Worm (Caenorhabditis elegans): ENCODE results near the gene xrn-1.

Gene xrn-1

DNA sequence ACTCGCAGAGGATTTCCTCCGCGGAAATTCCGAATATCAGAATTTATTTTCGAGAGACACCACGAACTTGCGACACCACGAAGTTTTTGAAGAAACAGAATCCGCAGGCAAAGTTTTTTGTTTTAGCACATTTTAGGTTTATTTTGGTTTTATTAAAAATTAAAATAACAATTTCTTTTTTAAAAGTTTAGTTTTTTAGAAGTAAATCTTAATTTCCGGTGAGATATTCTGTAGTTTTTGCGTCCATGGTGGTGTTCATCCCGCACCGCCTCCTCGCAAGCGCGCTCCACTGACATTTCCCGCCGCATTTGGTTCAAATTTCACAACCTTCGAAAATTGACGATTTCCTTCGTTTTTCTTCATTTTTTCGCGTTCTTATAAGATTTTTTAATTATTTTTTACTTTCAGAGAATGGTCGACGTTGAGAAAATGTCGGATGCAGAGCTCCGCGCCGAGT lies 5.6 kb upstream of the xrn-1 start, which contains the start of gene lem-2:
Gene lem-2 (plus strand): TSS at position 407 of the 457 bp plus-strand sequence.
- TF ChIP-seq hnd-1 (tag; optimal IDR thresholded peaks at IDR 0.05): peak; percentile 38
- 0 out of 2 replicates have a peak, but pooled peaks have one; percentile 13 for TF ChIP-seq scrt-1 (GFP tag; IDR thresholded peaks at IDR 0.05)
- TF ChIP-seq F13C5.2 (tag; optimal IDR thresholded peaks at IDR 0.05): peak; percentile 78
- no peak; the same call in 1 of the 2 replicates for TF ChIP-seq pes-1 (GFP tag; IDR thresholded peaks at IDR 0.05)
- no peak for TF ChIP-seq tbx-11 (GFP tag; IDR thresholded peaks at IDR 0.05)
- TF ChIP-seq hmg-4 (GFP tag; optimal IDR thresholded peaks at IDR 0.05): peak; percentile 6
- peak; percentile 48; the same call in 1 of the 2 replicates for TF ChIP-seq flt-1 (GFP tag; IDR thresholded peaks at IDR 0.05)
- TF ChIP-seq ceh-36 (tag; optimal IDR thresholded peaks at IDR 0.05): no peak
- peak; percentile 53 for TF ChIP-seq ets-7 (tag; optimal IDR thresholded peaks at IDR 0.05)
- no peak for TF ChIP-seq aly-1 (tag; optimal IDR thresholded peaks at IDR 0.05)
- no peak for TF ChIP-seq tbx-37 (GFP tag; conservative IDR thresholded peaks at IDR 0.05)
- TF ChIP-seq sea-1 (GFP tag; conservative IDR thresholded peaks at IDR 0.05): no peak
- peak; percentile 85 for TF ChIP-seq tra-4 (tag; optimal IDR thresholded peaks at IDR 0.05)
- peak; percentile 60 for TF ChIP-seq hmbx-1 (tag; optimal IDR thresholded peaks at IDR 0.05)
- TF ChIP-seq ceh-13 (GFP tag; optimal IDR thresholded peaks at IDR 0.05): peak; percentile 50
- TF ChIP-seq ama-1 (optimal IDR thresholded peaks at IDR 0.05): no peak
- peak; percentile 56 for TF ChIP-seq B0310.2 (tag; optimal IDR thresholded peaks at IDR 0.05)

DNA sequence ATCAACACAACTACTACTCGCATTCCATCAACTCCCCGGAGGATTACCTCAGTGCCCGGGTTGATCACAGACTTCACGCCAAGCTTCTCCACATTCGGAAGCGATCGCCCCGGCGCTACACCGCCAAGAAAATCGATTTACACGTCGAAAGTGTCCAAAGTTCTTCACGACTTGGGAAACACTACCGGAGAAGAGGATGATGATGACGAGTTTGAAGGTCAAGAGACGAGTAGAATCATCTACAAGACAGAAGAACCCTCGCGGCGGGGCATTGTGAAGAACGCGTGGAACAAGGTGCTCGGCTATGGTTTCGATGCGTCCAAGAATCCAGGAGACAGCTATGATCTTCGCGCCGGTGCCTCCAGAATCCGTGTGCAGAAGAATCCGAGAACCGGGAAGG lies 4.7 kb upstream of the xrn-1 start:
- TF ChIP-seq ceh-13 (GFP tag; optimal IDR thresholded peaks at IDR 0.05): no peak
- no peak for TF ChIP-seq tra-4 (tag; optimal IDR thresholded peaks at IDR 0.05)
- no peak for TF ChIP-seq pes-1 (GFP tag; IDR thresholded peaks at IDR 0.05)
- no peak for TF ChIP-seq F13C5.2 (tag; optimal IDR thresholded peaks at IDR 0.05)
- no peak for TF ChIP-seq ceh-36 (tag; optimal IDR thresholded peaks at IDR 0.05)
- TF ChIP-seq sea-1 (GFP tag; conservative IDR thresholded peaks at IDR 0.05): no peak
- TF ChIP-seq hmbx-1 (tag; optimal IDR thresholded peaks at IDR 0.05): no peak
- TF ChIP-seq B0310.2 (tag; optimal IDR thresholded peaks at IDR 0.05): no peak
- TF ChIP-seq tbx-37 (GFP tag; conservative IDR thresholded peaks at IDR 0.05): no peak
- no peak for TF ChIP-seq aly-1 (tag; optimal IDR thresholded peaks at IDR 0.05)
- TF ChIP-seq hmg-4 (GFP tag; optimal IDR thresholded peaks at IDR 0.05): no peak
- TF ChIP-seq flt-1 (GFP tag; IDR thresholded peaks at IDR 0.05): no peak
- no peak for TF ChIP-seq scrt-1 (GFP tag; IDR thresholded peaks at IDR 0.05)

DNA sequence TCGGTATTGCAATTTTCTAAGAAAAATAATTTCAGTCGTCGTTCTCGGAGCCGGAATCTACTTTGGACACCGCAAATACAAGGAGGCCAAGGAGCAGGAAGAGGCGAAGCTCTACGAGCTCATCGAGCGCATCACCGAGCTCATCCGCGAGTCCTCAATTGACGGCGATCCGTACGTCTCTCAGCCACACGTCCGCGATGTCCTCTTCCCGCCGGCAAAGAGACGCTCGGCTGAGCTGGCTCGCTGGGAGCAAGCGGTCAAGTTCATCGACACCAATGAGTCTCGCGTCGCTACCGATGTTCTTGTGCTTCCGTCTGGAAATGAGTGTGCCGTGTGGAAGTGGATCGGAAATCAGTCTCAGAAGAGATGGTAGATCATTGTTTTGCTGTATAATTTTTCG lies 3.2 kb upstream of the xrn-1 start:
- TF ChIP-seq F13C5.2 (tag; optimal IDR thresholded peaks at IDR 0.05): no peak
- no peak for TF ChIP-seq ceh-36 (tag; optimal IDR thresholded peaks at IDR 0.05)

DNA sequence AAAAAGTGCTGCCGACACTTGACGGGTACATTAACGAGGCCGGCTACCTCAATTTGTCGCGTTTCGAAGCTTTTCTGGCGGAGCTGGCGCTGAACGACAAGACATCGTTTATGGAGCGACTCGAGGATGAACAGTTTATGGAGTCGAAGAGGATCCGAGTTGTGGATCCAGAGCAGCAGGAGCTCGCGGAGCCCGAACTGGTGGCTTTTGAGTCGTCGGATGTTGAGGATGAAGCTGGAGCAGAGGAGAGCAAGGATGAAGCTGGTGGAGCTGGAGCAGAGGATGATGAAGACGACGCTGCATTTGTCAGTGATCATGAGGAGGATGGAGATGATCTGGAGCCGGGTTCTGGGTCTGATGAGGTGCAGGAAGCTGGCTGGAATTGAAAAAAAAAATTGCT lies 6.1 kb downstream of the xrn-1 start:
- TF ChIP-seq ama-1 (optimal IDR thresholded peaks at IDR 0.05): no peak

DNA sequence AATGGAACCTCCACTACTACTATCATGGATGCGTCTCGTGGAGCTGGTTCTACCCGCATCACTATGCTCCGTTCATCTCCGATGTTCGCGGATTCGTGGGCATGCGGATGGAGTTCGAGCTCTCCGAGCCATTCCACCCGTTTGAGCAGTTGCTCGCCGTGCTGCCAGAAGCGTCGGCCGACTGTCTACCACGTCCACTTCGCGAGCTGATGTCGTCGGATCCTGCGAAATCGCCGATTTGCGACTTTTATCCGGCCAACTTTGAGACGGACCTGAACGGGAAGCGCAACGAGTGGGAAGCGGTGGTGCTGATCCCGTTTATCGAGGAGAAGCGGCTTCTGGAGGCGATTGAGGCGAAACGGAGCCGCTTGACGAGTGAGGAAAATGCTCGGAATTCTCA lies 9.1 kb downstream of the xrn-1 start:
- no peak for TF ChIP-seq hmg-4 (GFP tag; optimal IDR thresholded peaks at IDR 0.05)
- TF ChIP-seq B0310.2 (tag; optimal IDR thresholded peaks at IDR 0.05): no peak
- TF ChIP-seq ets-7 (tag; optimal IDR thresholded peaks at IDR 0.05): no peak
- TF ChIP-seq flt-1 (GFP tag; IDR thresholded peaks at IDR 0.05): no peak
- TF ChIP-seq ama-1 (optimal IDR thresholded peaks at IDR 0.05): no peak
- no peak for TF ChIP-seq hmbx-1 (tag; optimal IDR thresholded peaks at IDR 0.05)
- TF ChIP-seq tra-4 (tag; optimal IDR thresholded peaks at IDR 0.05): no peak
- TF ChIP-seq F13C5.2 (tag; optimal IDR thresholded peaks at IDR 0.05): no peak
- no peak for TF ChIP-seq sea-1 (GFP tag; conservative IDR thresholded peaks at IDR 0.05)
- no peak for TF ChIP-seq pes-1 (GFP tag; IDR thresholded peaks at IDR 0.05)

DNA sequence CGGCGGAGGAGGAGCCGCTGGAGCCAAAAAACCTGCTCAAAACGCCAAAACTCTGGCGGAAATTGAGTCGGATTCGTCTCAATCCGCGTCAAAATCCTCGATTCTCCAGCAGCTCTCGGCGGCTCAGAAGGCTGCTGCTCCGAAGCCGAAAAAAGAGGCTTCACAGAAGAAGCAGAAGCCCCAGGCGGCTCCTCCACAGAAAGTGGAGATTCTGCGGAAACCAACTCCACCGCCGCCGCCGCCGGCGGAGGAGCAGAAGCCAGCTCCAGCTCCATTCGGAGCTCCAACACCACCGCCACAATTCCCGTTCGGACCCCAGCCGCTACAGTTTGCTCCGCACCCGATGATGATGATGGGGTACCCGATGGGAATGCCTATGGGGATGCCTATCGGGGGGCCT lies 18.2 kb downstream of the xrn-1 start:
- TF ChIP-seq flt-1 (GFP tag; IDR thresholded peaks at IDR 0.05) (no peak), hmbx-1 (tag; optimal IDR thresholded peaks at IDR 0.05) (no peak), aly-1 (tag; optimal IDR thresholded peaks at IDR 0.05) (no peak), tbx-37 (GFP tag; conservative IDR thresholded peaks at IDR 0.05) (no peak)

DNA sequence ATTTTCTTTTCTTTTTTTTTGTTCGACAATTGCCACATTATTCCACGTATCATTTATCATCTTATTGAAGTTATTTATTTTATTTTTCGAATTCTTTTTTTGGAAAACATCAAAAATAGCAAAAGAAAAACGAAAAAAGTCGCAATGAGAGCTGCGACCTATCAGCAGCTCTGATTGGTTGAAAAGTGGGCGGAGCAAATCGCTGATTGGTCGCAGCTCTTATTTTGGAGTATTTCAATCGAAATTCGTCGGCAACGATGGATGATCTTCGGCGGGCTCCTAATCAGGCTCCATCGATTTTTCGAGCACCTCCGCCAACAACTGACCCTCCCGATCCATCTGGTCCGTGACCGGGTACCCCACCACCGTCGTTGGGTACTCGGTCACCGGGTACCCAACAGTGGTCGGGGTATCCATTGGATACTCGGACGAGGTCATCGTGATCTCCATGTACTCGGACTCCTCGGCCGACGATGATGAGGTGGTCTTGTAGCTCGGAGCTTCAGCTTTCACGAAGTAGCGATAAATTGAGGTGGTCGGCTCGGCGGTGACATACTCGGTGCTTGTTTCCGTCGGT lies 21.2 kb downstream of the xrn-1 start:
- no peak for TF ChIP-seq B0310.2 (tag; optimal IDR thresholded peaks at IDR 0.05)
- TF ChIP-seq hnd-1 (tag; optimal IDR thresholded peaks at IDR 0.05): no peak
- TF ChIP-seq aly-1 (tag; optimal IDR thresholded peaks at IDR 0.05): no peak
- TF ChIP-seq F13C5.2 (tag; optimal IDR thresholded peaks at IDR 0.05): no peak
- TF ChIP-seq pes-1 (GFP tag; IDR thresholded peaks at IDR 0.05): no peak
- TF ChIP-seq tbx-37 (GFP tag; conservative IDR thresholded peaks at IDR 0.05): no peak
- TF ChIP-seq hmg-4 (GFP tag; optimal IDR thresholded peaks at IDR 0.05): no peak
- TF ChIP-seq hmbx-1 (tag; optimal IDR thresholded peaks at IDR 0.05): no peak
- no peak for TF ChIP-seq ets-7 (tag; optimal IDR thresholded peaks at IDR 0.05)

DNA sequence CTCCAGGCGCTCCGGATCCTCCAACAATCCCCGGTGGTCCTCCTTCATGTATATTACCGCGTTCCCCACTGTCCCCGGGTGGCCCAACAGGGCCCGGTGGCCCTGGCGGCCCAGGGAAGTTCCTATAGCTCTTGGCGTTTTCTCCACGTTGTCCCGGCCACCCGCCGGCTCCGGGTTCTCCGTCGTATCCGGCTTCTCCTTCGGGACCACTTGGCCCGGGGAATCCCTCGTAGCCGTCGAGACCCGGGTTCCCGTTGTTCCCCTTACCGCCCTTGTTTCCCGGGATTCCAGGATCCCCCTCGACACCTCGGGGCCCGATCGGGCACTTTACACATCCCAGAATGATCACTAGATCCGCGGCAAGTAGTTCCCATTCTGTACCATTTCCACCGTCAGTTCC lies 22.5 kb downstream of the xrn-1 start:
- TF ChIP-seq ets-7 (tag; optimal IDR thresholded peaks at IDR 0.05) (no peak), F13C5.2 (tag; optimal IDR thresholded peaks at IDR 0.05) (no peak), tra-4 (tag; optimal IDR thresholded peaks at IDR 0.05) (no peak), scrt-1 (GFP tag; IDR thresholded peaks at IDR 0.05) (no peak), B0310.2 (tag; optimal IDR thresholded peaks at IDR 0.05) (no peak), pes-1 (GFP tag; IDR thresholded peaks at IDR 0.05) (no peak), hmg-4 (GFP tag; optimal IDR thresholded peaks at IDR 0.05) (no peak), ceh-36 (tag; optimal IDR thresholded peaks at IDR 0.05) (no peak), hmbx-1 (tag; optimal IDR thresholded peaks at IDR 0.05) (no peak), ceh-13 (GFP tag; optimal IDR thresholded peaks at IDR 0.05) (no peak)
